Fruit fly (Drosophila melanogaster): Measurements from ENCODE around the gene CG3225.
A peak's percentile ranks its signal among the peaks of the same experiment; 100 is the strongest.

The CG3225 gene

DNA sequence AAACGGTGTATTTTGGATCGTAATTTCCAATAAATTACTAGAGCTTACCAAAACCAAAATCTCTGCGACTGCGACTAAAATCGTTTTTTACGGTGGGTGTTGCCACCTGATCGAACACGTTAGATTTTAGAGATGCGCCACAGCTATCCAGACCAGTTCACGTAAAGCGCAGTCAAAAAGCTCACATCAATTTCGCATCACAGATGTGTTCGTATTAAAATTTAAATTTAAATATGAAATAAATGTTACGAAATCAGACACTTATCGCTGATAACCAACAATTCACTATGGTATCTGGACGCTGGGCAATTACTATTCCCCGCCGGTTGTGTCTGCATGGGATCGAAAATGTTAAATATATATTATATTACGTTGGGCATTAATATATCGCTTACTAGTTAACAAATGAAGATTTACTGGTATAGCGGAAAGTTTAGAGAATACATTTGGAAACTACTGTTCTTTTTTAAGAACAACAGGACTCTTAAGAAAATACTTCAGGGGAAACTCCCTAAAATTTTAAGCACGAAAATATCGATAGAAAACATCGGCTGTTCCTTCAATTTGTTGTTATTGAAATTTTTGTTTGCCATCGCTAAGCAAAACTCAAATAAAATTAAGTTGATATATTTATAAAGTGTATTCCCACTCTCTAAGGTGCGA is 29.3 kb upstream of the CG3225 start, which contains the start of the genes mxt and CG11927 (continued):
- TF ChIP-seq CG6765 (GFP tag; optimal IDR thresholded peaks at IDR 0.05) (no peak), CG8478 (optimal IDR thresholded peaks at IDR 0.05) (no peak), Ptx1 (GFP tag; IDR thresholded peaks at IDR 0.05) (peak; percentile 39; the same call in 1 of the 2 replicates), insv (GFP tag; optimal IDR thresholded peaks at IDR 0.05) (no peak), MTF-1 (GFP tag; optimal IDR thresholded peaks at IDR 0.05; ENCODE audit: borderline replicate concordance) (no peak), nerfin-2 (GFP tag; IDR thresholded peaks at IDR 0.05; ENCODE audit: partially characterized antibody) (peak; percentile 71), ttk (GFP tag; IDR thresholded peaks at IDR 0.05) (no peak), Hmx (GFP tag; optimal IDR thresholded peaks at IDR 0.05) (no peak), hkb (optimal IDR thresholded peaks at IDR 0.05) (no peak), hkb (GFP tag; IDR thresholded peaks at IDR 0.05) (no peak), vvl (GFP tag; IDR thresholded peaks at IDR 0.05) (peak; percentile 44; the same call in 1 of the 2 replicates), Bdp1 (GFP tag; optimal IDR thresholded peaks at IDR 0.05) (no peak), CoRest (tag; optimal IDR thresholded peaks at IDR 0.05) (peak; percentile 82), knrl (GFP tag; IDR thresholded peaks at IDR 0.05; ENCODE audit: partially characterized antibody) (peak; percentile 88), tna (GFP tag; IDR thresholded peaks at IDR 0.05; ENCODE audit: partially characterized antibody) (peak; percentile 77), CG16815 (GFP tag; optimal IDR thresholded peaks at IDR 0.05) (no peak), corto (GFP tag; optimal IDR thresholded peaks at IDR 0.05) (no peak), CG13123 (GFP tag; optimal IDR thresholded peaks at IDR 0.05) (no peak), Sry-β (GFP tag; optimal IDR thresholded peaks at IDR 0.05) (peak; percentile 88), CG9876 (GFP tag; optimal IDR thresholded peaks at IDR 0.05) (no peak), CG6689 (GFP tag; IDR thresholded peaks at IDR 0.05) (0 out of 2 replicates have a peak, but pooled peaks have one; percentile 28), her (GFP tag; optimal IDR thresholded peaks at IDR 0.05) (no peak), CG34422 (GFP tag; IDR thresholded peaks at IDR 0.05) (peak; percentile 44; the same call in 1 of the 3 replicates), CG9609 (GFP tag; optimal IDR thresholded peaks at IDR 0.05) (peak; percentile 23), CG11093 (GFP tag; IDR thresholded peaks at IDR 0.05) (0 out of 3 replicates have a peak, but pooled peaks have one; percentile 31), org-1 (GFP tag; optimal IDR thresholded peaks at IDR 0.05) (no peak), CG2202 (tag; optimal IDR thresholded peaks at IDR 0.05) (no peak), ken (GFP tag; IDR thresholded peaks at IDR 0.05) (peak; percentile 64; the same call in 2 of the 3 replicates), CG2116 (GFP tag; optimal IDR thresholded peaks at IDR 0.05) (peak; percentile 53), NfI (GFP tag; optimal IDR thresholded peaks at IDR 0.05) (peak; percentile 53), Dref (GFP tag; IDR thresholded peaks at IDR 0.05) (peak; percentile 73), lilli (GFP tag; optimal IDR thresholded peaks at IDR 0.05) (peak; percentile 75), HLHmδ (GFP tag; optimal IDR thresholded peaks at IDR 0.05) (no peak), sens (GFP tag) (peak; percentile 90), CG14667 (GFP tag; IDR thresholded peaks at IDR 0.05) (0 out of 2 replicates have a peak, but pooled peaks have one; percentile 19), Optix (GFP tag; IDR thresholded peaks at IDR 0.05) (peak; percentile 40; the same call in 1 of the 3 replicates), CG1792 (GFP tag; optimal IDR thresholded peaks at IDR 0.05) (peak; percentile 15), dmrt99B (tag; optimal IDR thresholded peaks at IDR 0.05) (no peak), Rfx (GFP tag; IDR thresholded peaks at IDR 0.05) (peak; percentile 80), gt (GFP tag; IDR thresholded peaks at IDR 0.05) (no peak), hb (GFP tag; IDR thresholded peaks at IDR 0.05; ENCODE audit: partially characterized antibody) (peak; percentile 75), seq (GFP tag; IDR thresholded peaks at IDR 0.05) (no peak), fd96Cb (tag; optimal IDR thresholded peaks at IDR 0.05) (peak; percentile 28), Blimp-1 (GFP tag; optimal IDR thresholded peaks at IDR 0.05) (no peak), HHEX (GFP tag; optimal IDR thresholded peaks at IDR 0.05) (no peak), chif (GFP tag; optimal IDR thresholded peaks at IDR 0.05) (peak; percentile 5 to 23), CG9817 (tag; optimal IDR thresholded peaks at IDR 0.05) (peak; percentile 55), CG18476 (GFP tag; optimal IDR thresholded peaks at IDR 0.05) (peak; percentile 34), zen (tag; optimal IDR thresholded peaks at IDR 0.05) (no peak), CG12299 (tag; optimal IDR thresholded peaks at IDR 0.05) (no peak)

Measured in whole organism, embryonic.